Worm (Caenorhabditis elegans): ENCODE results near the gene tag-131.

The tag-131 gene

ce11 chrIII:4335614-4336013 is 18.1 kb downstream of the tag-131 start:
- no peak for TF ChIP-seq alr-1 (tag; optimal IDR thresholded peaks at IDR 0.05)
- TF ChIP-seq nhr-21 (tag; optimal IDR thresholded peaks at IDR 0.05), result no peak
- peak; percentile 85 for TF ChIP-seq unc-55 (GFP tag; optimal IDR thresholded peaks at IDR 0.05)
- peak; percentile 49 for TF ChIP-seq nhr-129 (tag; optimal IDR thresholded peaks at IDR 0.05)
- TF ChIP-seq sma-9 (GFP tag; optimal IDR thresholded peaks at IDR 0.05), result no peak
- no peak for TF ChIP-seq sma-9 (tag; optimal IDR thresholded peaks at IDR 0.05)
- TF ChIP-seq zag-1 (tag; optimal IDR thresholded peaks at IDR 0.05), result peak; percentile 34
- no peak for TF ChIP-seq lin-39 (tag; optimal IDR thresholded peaks at IDR 0.05)
- no peak for TF ChIP-seq ztf-4 (tag; optimal IDR thresholded peaks at IDR 0.05)
- TF ChIP-seq F13H6.1 (tag; optimal IDR thresholded peaks at IDR 0.05), result peak; percentile 48
- no peak for TF ChIP-seq elt-1 (tag; optimal IDR thresholded peaks at IDR 0.05)
- TF ChIP-seq skn-1 (tag; optimal IDR thresholded peaks at IDR 0.05), result no peak
- peak; percentile 46 for TF ChIP-seq sem-4 (tag; optimal IDR thresholded peaks at IDR 0.05)
- no peak for TF ChIP-seq nhr-6 (tag; optimal IDR thresholded peaks at IDR 0.05)
- TF ChIP-seq C34F6.9 (tag; optimal IDR thresholded peaks at IDR 0.05), result peak; percentile 64
- TF ChIP-seq lsy-2 (tag; optimal IDR thresholded peaks at IDR 0.05), result peak in 1 of 2 experiments; percentile 48
- TF ChIP-seq dmd-4 (tag; optimal IDR thresholded peaks at IDR 0.05), result no peak
- TF ChIP-seq ztf-1 (GFP tag; conservative IDR thresholded peaks at IDR 0.05), result no peak
- no peak for TF ChIP-seq ZK546.5 (tag; optimal IDR thresholded peaks at IDR 0.05)

ce11 chrIII:4343070-4343469 is 25.6 kb downstream of the tag-131 start, which contains the start of the genes B0285.3 and lcmt-1:
Gene B0285.3 (minus strand): TSS chrIII:4343336.
Gene lcmt-1 (plus strand): TSS chrIII:4343446.
- TF ChIP-seq unc-55 (GFP tag; optimal IDR thresholded peaks at IDR 0.05) (peak; percentile 40), lin-11 (tag; optimal IDR thresholded peaks at IDR 0.05) (no peak), F13H6.1 (tag; optimal IDR thresholded peaks at IDR 0.05) (peak; percentile 43), ama-1 (optimal IDR thresholded peaks at IDR 0.05) (no peak), egl-27 (tag; optimal IDR thresholded peaks at IDR 0.05) (no peak), nhr-12 (tag; optimal IDR thresholded peaks at IDR 0.05) (no peak), unc-62 (GFP tag; optimal IDR thresholded peaks at IDR 0.05) (no peak), nhr-23 (tag; optimal IDR thresholded peaks at IDR 0.05) (no peak), lin-39 (tag; optimal IDR thresholded peaks at IDR 0.05) (no peak), nhr-21 (tag; optimal IDR thresholded peaks at IDR 0.05) (no peak), fos-1 (tag; optimal IDR thresholded peaks at IDR 0.05) (no peak), C34F6.9 (tag; optimal IDR thresholded peaks at IDR 0.05) (peak; percentile 50), zag-1 (tag; optimal IDR thresholded peaks at IDR 0.05) (no peak), Y55F3AM.14 (GFP tag; optimal IDR thresholded peaks at IDR 0.05) (no peak), mdl-1 (tag; optimal IDR thresholded peaks at IDR 0.05) (no peak), nhr-237 (tag; optimal IDR thresholded peaks at IDR 0.05) (no peak), skn-1 (tag; optimal IDR thresholded peaks at IDR 0.05) (no peak), ZK546.5 (tag; optimal IDR thresholded peaks at IDR 0.05) (no peak), elt-3 (tag; optimal IDR thresholded peaks at IDR 0.05) (no peak), nhr-6 (tag; optimal IDR thresholded peaks at IDR 0.05) (no peak), sem-4 (tag; optimal IDR thresholded peaks at IDR 0.05) (no peak), sma-9 (GFP tag; optimal IDR thresholded peaks at IDR 0.05) (peak; percentile 17), sma-9 (tag; optimal IDR thresholded peaks at IDR 0.05) (no peak), ceh-16 (tag; optimal IDR thresholded peaks at IDR 0.05) (no peak), lin-13 (GFP tag; optimal IDR thresholded peaks at IDR 0.05) (no peak), ztf-4 (tag; optimal IDR thresholded peaks at IDR 0.05) (no peak), ceh-82 (tag; optimal IDR thresholded peaks at IDR 0.05) (no peak), nhr-10 (tag; optimal IDR thresholded peaks at IDR 0.05) (no peak), dmd-4 (tag; optimal IDR thresholded peaks at IDR 0.05) (no peak), unc-39 (tag; optimal IDR thresholded peaks at IDR 0.05) (no peak), lsy-2 (tag; optimal IDR thresholded peaks at IDR 0.05) (peak in 1 of 2 experiments; percentile 68), alr-1 (tag; optimal IDR thresholded peaks at IDR 0.05) (no peak), ztf-1 (GFP tag; conservative IDR thresholded peaks at IDR 0.05) (no peak), blmp-1 (tag; optimal IDR thresholded peaks at IDR 0.05; ENCODE audit: insufficient read depth) (no peak), gmeb-1 (tag; optimal IDR thresholded peaks at IDR 0.05) (peak; percentile 54), nhr-77 (tag; optimal IDR thresholded peaks at IDR 0.05) (no peak), sma-3 (GFP tag; optimal IDR thresholded peaks at IDR 0.05) (peak; percentile 39), nhr-25 (tag; optimal IDR thresholded peaks at IDR 0.05) (peak; percentile 29), nhr-11 (tag; optimal IDR thresholded peaks at IDR 0.05) (no peak), snpc-4 (tag; optimal IDR thresholded peaks at IDR 0.05) (no peak), crh-2 (tag; optimal IDR thresholded peaks at IDR 0.05) (peak; percentile 24), nhr-129 (tag; optimal IDR thresholded peaks at IDR 0.05) (no peak), mbf-1 (tag; optimal IDR thresholded peaks at IDR 0.05) (no peak), R02D3.7 (tag; optimal IDR thresholded peaks at IDR 0.05) (no peak), peb-1 (tag; optimal IDR thresholded peaks at IDR 0.05) (no peak), mab-5 (tag; optimal IDR thresholded peaks at IDR 0.05) (no peak), aly-2 (tag; optimal IDR thresholded peaks at IDR 0.05) (no peak), ztf-11 (tag; optimal IDR thresholded peaks at IDR 0.05) (no peak), elt-1 (tag; optimal IDR thresholded peaks at IDR 0.05) (no peak)
